Worm (Caenorhabditis elegans) whole organism, midembryonic: ENCODE results near the gene F56D6.14.

Experiments used
- cog-1 ChIP-seq: sonication (generic microtip); optimal IDR thresholded peaks from 2 replicates; lab custom pipeline; 2016; ENCODE audit warnings: missing genetic modification characterization, missing compliant biosample characterization
- ref-1 ChIP-seq: fragments of 200-800 bp; sonication (Bioruptor generic); conservative IDR thresholded peaks from 2 replicates; pipeline ENCODE4 v1.3.6; 2022; ENCODE audit warnings: missing genetic modification reagents, missing genetic modification characterization, missing compliant biosample characterization
- ztf-29 ChIP-seq: fragments of 200-800 bp; sonication (Bioruptor generic); IDR thresholded peaks from 2 replicates; pipeline ENCODE4 v1.3.6; 2022; ENCODE audit warnings: missing genetic modification reagents, missing genetic modification characterization, missing compliant biosample characterization

ce11 chrIV:3894770-3895169 lies 22.7 kb upstream of the F56D6.14 start, which contains the start of gene dct-8:
- TF ChIP-seq ztf-29 (no peak), cog-1 (tag; lab: Kevin White, UChicago) (no peak), ref-1 (GFP tag; lab: Robert Waterston, UW) (no peak)
